Worm (Caenorhabditis elegans) whole organism, young adult: ENCODE results near the gene F26A10.2.

Experiments used
- B0035.1 ChIP-seq: sonication (generic microtip); optimal IDR thresholded peaks from 2 replicates; lab custom pipeline; 2016; ENCODE audit warnings: missing genetic modification characterization, mild to moderate bottlenecking, missing compliant biosample characterization, missing genotype, missing genetic modification reagents
- C17E4.6 ChIP-seq: fragments of 200-800 bp; sonication (Bioruptor generic); IDR thresholded peaks from 2 replicates; pipeline ENCODE4 v1.3.6; 2022; ENCODE audit warnings: missing genetic modification reagents, missing genetic modification characterization, missing compliant biosample characterization
- D2030.7 ChIP-seq: fragments of 200-800 bp; sonication (Bioruptor generic); IDR thresholded peaks from 2 replicates; pipeline ENCODE4 v1.3.6; 2022; ENCODE audit warnings: missing genetic modification reagents, missing genetic modification characterization, missing compliant biosample characterization
- ZK185.1 ChIP-seq: sonication (generic microtip); optimal IDR thresholded peaks from 2 replicates; lab custom pipeline; 2016; ENCODE audit warnings: mild to moderate bottlenecking, missing genetic modification characterization, missing compliant biosample characterization; ENCODE audit not compliant: poor library complexity, severe bottlenecking
- cebp-1 ChIP-seq, 2 experiments: fragments of 200-800 bp in 1 of 2; sonication (Bioruptor generic) in 1 of 2; sonication (generic microtip) in 1 of 2; IDR thresholded peaks in 1 of 2; optimal IDR thresholded peaks in 1 of 2; 2 replicates each; pipeline versions ENCODE4 v1.3.6 to Lab custom; 2017 to 2022; ENCODE audit warnings: missing compliant biosample characterization in 2 of 2, missing genetic modification characterization in 2 of 2, mild to moderate bottlenecking in 1 of 2, missing genetic modification reagents in 1 of 2, moderate library complexity in 1 of 2
- dpff-1 ChIP-seq: sonication (generic microtip); optimal IDR thresholded peaks from 2 replicates; lab custom pipeline; 2017; ENCODE audit warnings: mild to moderate bottlenecking, missing genetic modification characterization, missing compliant biosample characterization
- lsl-1 ChIP-seq: fragments of 200-800 bp; sonication (Bioruptor generic); optimal IDR thresholded peaks from 2 replicates; lab custom pipeline; 2018; ENCODE audit warnings: mild to moderate bottlenecking, missing genetic modification characterization, moderate library complexity, missing compliant biosample characterization
- madf-3 ChIP-seq: fragments of 200-800 bp; sonication (Bioruptor generic); IDR thresholded peaks from 2 replicates; pipeline ENCODE4 v1.3.6; 2022; ENCODE audit warnings: missing genetic modification reagents, missing genetic modification characterization, missing compliant biosample characterization
- nfya-2 ChIP-seq: fragments of 200-800 bp; sonication (Bioruptor generic); IDR thresholded peaks from 2 replicates; pipeline ENCODE4 v1.3.6; 2022; ENCODE audit warnings: missing genetic modification reagents, missing genetic modification characterization, missing compliant biosample characterization
- pha-4 ChIP-seq: fragments of 150-350 bp; sonication (generic microtip); optimal IDR thresholded peaks from 2 replicates; lab custom pipeline; 2014; ENCODE audit warnings: missing biosample characterization, missing genetic modification reagents, missing genetic modification characterization
- rec-8 ChIP-seq, 2 experiments: sonication (generic microtip); optimal IDR thresholded peaks; 2 replicates each; lab custom pipeline; 2016; ENCODE audit warnings: mild to moderate bottlenecking in 2 of 2, missing genetic modification characterization in 2 of 2, missing genetic modification reagents in 2 of 2, missing genotype in 2 of 2, missing biosample characterization in 1 of 2, missing compliant biosample characterization in 1 of 2, moderate library complexity in 1 of 2
- snpc-1.3 ChIP-seq: sonication (generic microtip); optimal IDR thresholded peaks from 2 replicates; lab custom pipeline; 2017; ENCODE audit warnings: missing genetic modification characterization, mild to moderate bottlenecking, missing compliant biosample characterization, antibody characterized with exemption, moderate library complexity, missing genotype, missing genetic modification reagents; ENCODE audit not compliant: insufficient read depth
- sptf-2 ChIP-seq: fragments of 200-800 bp; sonication (Bioruptor generic); optimal IDR thresholded peaks from 2 replicates; lab custom pipeline; 2018; ENCODE audit warnings: mild to moderate bottlenecking, missing genetic modification characterization, missing compliant biosample characterization

- TF ChIP-seq nfya-2 (no peak), cebp-1 (GFP tag; IDR thresholded peaks at IDR 0.05; lab: Robert Waterston, UW) (no peak), cebp-1 (tag; optimal IDR thresholded peaks at IDR 0.05; lab: Kevin White, UChicago) (no peak), lsl-1 (GFP tag; lab: Kevin White, UChicago) (no peak), rec-8 (tag; optimal IDR thresholded peaks at IDR 0.05; lab: Kevin White, UChicago) (no peak), ZK185.1 (tag; lab: Kevin White, UChicago) (no peak), D2030.7 (GFP tag; lab: Robert Waterston, UW) (no peak), sptf-2 (GFP tag; lab: Kevin White, UChicago) (no peak), madf-3 (GFP tag; lab: Robert Waterston, UW) (no peak), C17E4.6 (GFP tag; lab: Robert Waterston, UW) (no peak), snpc-1.3 (tag; lab: Kevin White, UChicago) (no peak), dpff-1 (tag; lab: Kevin White, UChicago) (no peak), pha-4 (no peak), B0035.1 (tag; lab: Kevin White, UChicago) (no peak)
Observed at ce11 chrX:7652308-7652707, 7.1 kb upstream of the F26A10.2 start.
